Fruit fly (Drosophila melanogaster) whole organism, embryonic: ENCODE results near the gene Prx2.

Experiments used
- Adf1 ChIP-seq: fragments of 200-800 bp; sonication (Bioruptor generic); IDR thresholded peaks from 2 replicates; pipeline ENCODE4 v1.3.6; 2022; ENCODE audit warnings: missing biosample characterization, missing genetic modification characterization
- Asciz ChIP-seq: fragments of 200-800 bp; sonication (Bioruptor generic); optimal IDR thresholded peaks from 2 replicates; lab custom pipeline; 2017; ENCODE audit warnings: missing biosample characterization, mild to moderate bottlenecking, missing genetic modification characterization, missing genetic modification reagents
- Bgb ChIP-seq: fragments of 200-800 bp; sonication (Bioruptor generic); IDR thresholded peaks from 2 replicates; pipeline ENCODE4 v1.3.6; 2022; ENCODE audit warnings: missing biosample characterization, missing genetic modification characterization; ENCODE audit not compliant: partially characterized antibody
- Blimp-1 ChIP-seq: fragments of 200-800 bp; sonication (Bioruptor generic); optimal IDR thresholded peaks from 3 replicates; lab custom pipeline; 2018; ENCODE audit warnings: missing biosample characterization, missing genetic modification characterization, mild to moderate bottlenecking, moderate library complexity, missing genetic modification reagents
- CG10462 ChIP-seq: fragments of 200-800 bp; sonication (Bioruptor generic); optimal IDR thresholded peaks from 2 replicates; lab custom pipeline; 2016; ENCODE audit warnings: missing biosample characterization, missing genetic modification characterization
- CG10543 ChIP-seq: fragments of 200-800 bp; sonication (Bioruptor generic); optimal IDR thresholded peaks from 3 replicates; lab custom pipeline; 2017; ENCODE audit warnings: missing biosample characterization, mild to moderate bottlenecking, missing genetic modification characterization, moderate library complexity
- CG10979 ChIP-seq: fragments of 200-800 bp; sonication (Bioruptor generic); optimal IDR thresholded peaks from 2 replicates; lab custom pipeline; 2018; ENCODE audit warnings: missing biosample characterization, mild to moderate bottlenecking, missing genetic modification characterization, moderate library complexity
- CG11456 ChIP-seq: fragments of 200-800 bp; sonication (Bioruptor generic); IDR thresholded peaks from 3 replicates; pipeline ENCODE4 v1.3.6; 2022; ENCODE audit warnings: missing biosample characterization, missing genetic modification characterization
- CG12299 ChIP-seq: fragments of 200-800 bp; sonication (Bioruptor generic); optimal IDR thresholded peaks from 2 replicates; lab custom pipeline; 2018; ENCODE audit warnings: missing biosample characterization, mild to moderate bottlenecking, missing genetic modification characterization
- CG13287 ChIP-seq: fragments of 200-800 bp; sonication (Bioruptor generic); IDR thresholded peaks from 2 replicates; pipeline ENCODE4 v1.3.6; 2022; ENCODE audit warnings: missing biosample characterization, missing genetic modification characterization; ENCODE audit not compliant: partially characterized antibody
- CG14860 ChIP-seq: fragments of 200-800 bp; sonication (Bioruptor generic); IDR thresholded peaks from 3 replicates; pipeline ENCODE4 v1.3.6; 2022; ENCODE audit warnings: missing biosample characterization, missing genetic modification characterization; ENCODE audit not compliant: partially characterized antibody
- CG15073 ChIP-seq: fragments of 200-800 bp; sonication (Bioruptor generic); optimal IDR thresholded peaks from 2 replicates; lab custom pipeline; 2016; ENCODE audit warnings: missing biosample characterization, missing genetic modification characterization
- CG16815 ChIP-seq: fragments of 200-800 bp; sonication (Bioruptor generic); optimal IDR thresholded peaks from 3 replicates; lab custom pipeline; 2017; ENCODE audit warnings: missing biosample characterization, mild to moderate bottlenecking, missing genetic modification characterization
- CG2116 ChIP-seq: fragments of 200-800 bp; sonication (Bioruptor generic); optimal IDR thresholded peaks from 3 replicates; lab custom pipeline; 2018; ENCODE audit warnings: missing biosample characterization, mild to moderate bottlenecking, missing genetic modification characterization
- CG2120 ChIP-seq: fragments of 200-800 bp; sonication (Bioruptor generic); optimal IDR thresholded peaks from 3 replicates; lab custom pipeline; 2016; ENCODE audit warnings: missing biosample characterization, missing genetic modification characterization
- CG2129 ChIP-seq: fragments of 200-800 bp; sonication (Bioruptor generic); IDR thresholded peaks from 2 replicates; pipeline ENCODE4 v1.3.6; 2022; ENCODE audit warnings: missing biosample characterization, missing genetic modification characterization; ENCODE audit not compliant: partially characterized antibody
- CG34376 ChIP-seq: fragments of 200-800 bp; sonication (Bioruptor generic); optimal IDR thresholded peaks from 2 replicates; lab custom pipeline; 2018; ENCODE audit warnings: missing biosample characterization, mild to moderate bottlenecking, missing genetic modification characterization
- CG4854 ChIP-seq: fragments of 200-800 bp; sonication (Bioruptor generic); optimal IDR thresholded peaks from 2 replicates; lab custom pipeline; 2016; ENCODE audit warnings: missing biosample characterization, missing genetic modification characterization, inconsistent platforms
- CG5245 ChIP-seq: fragments of 200-800 bp; sonication (Bioruptor generic); optimal IDR thresholded peaks from 3 replicates; lab custom pipeline; 2016; ENCODE audit warnings: missing biosample characterization, missing genetic modification characterization
- CG7987 ChIP-seq: fragments of 200-800 bp; sonication (Bioruptor generic); optimal IDR thresholded peaks from 2 replicates; lab custom pipeline; 2018; ENCODE audit warnings: missing biosample characterization, mild to moderate bottlenecking, missing genetic modification characterization, moderate library complexity
- CG8281 ChIP-seq: fragments of 200-800 bp; sonication (Bioruptor generic); optimal IDR thresholded peaks from 2 replicates; lab custom pipeline; 2018; ENCODE audit warnings: missing biosample characterization, mild to moderate bottlenecking, missing genetic modification characterization, moderate library complexity
- Camta ChIP-seq: fragments of 200-800 bp; sonication (Bioruptor generic); optimal IDR thresholded peaks from 2 replicates; lab custom pipeline; 2016; ENCODE audit warnings: missing biosample characterization, missing genetic modification characterization
- Ets65A ChIP-seq: fragments of 200-800 bp; sonication (Bioruptor generic); peaks from one replicate; lab custom pipeline; 2016; ENCODE audit warnings: missing biosample characterization, missing genetic modification characterization
- Ets97D ChIP-seq: fragments of 200-800 bp; sonication (Bioruptor generic); optimal IDR thresholded peaks from 3 replicates; lab custom pipeline; 2016; ENCODE audit warnings: missing biosample characterization, missing genetic modification characterization
- Jarid2 ChIP-seq: fragments of 200-800 bp; sonication (Bioruptor generic); optimal IDR thresholded peaks from 3 replicates; lab custom pipeline; 2017; ENCODE audit warnings: mild to moderate bottlenecking, missing biosample characterization, missing genetic modification reagents, missing genetic modification characterization
- MBD-R2 ChIP-seq: fragments of 200-800 bp; sonication (Bioruptor generic); IDR thresholded peaks from 2 replicates; pipeline ENCODE4 v1.3.6; 2022; ENCODE audit warnings: missing biosample characterization, missing genetic modification characterization
- Neu2 ChIP-seq: fragments of 200-800 bp; sonication (Bioruptor generic); optimal IDR thresholded peaks from 3 replicates; lab custom pipeline; 2016; ENCODE audit warnings: missing biosample characterization, missing genetic modification characterization, borderline replicate concordance
- Nf-YC ChIP-seq: fragments of 200-800 bp; optimal IDR thresholded peaks from 3 replicates; lab custom pipeline; 2019; ENCODE audit warnings: missing biosample characterization, mild to moderate bottlenecking, missing genetic modification characterization, moderate library complexity
- PHDP ChIP-seq: fragments of 200-800 bp; sonication (Bioruptor generic); optimal IDR thresholded peaks from 3 replicates; lab custom pipeline; 2018; ENCODE audit warnings: missing biosample characterization, mild to moderate bottlenecking, missing genetic modification characterization, moderate library complexity
- Poxn ChIP-seq: fragments of 200-800 bp; sonication (Bioruptor generic); IDR thresholded peaks from 2 replicates; pipeline ENCODE4 v1.3.6; 2022; ENCODE audit warnings: missing biosample characterization, missing genetic modification characterization
- Sin3A ChIP-seq: fragments of >200 bp; optimal IDR thresholded peaks from 2 replicates; lab custom pipeline; 2018
- bowl ChIP-seq: fragments of 200-800 bp; sonication (Bioruptor generic); IDR thresholded peaks from 2 replicates; pipeline ENCODE4 v1.3.6; 2022; ENCODE audit warnings: missing biosample characterization, missing genetic modification characterization
- chif ChIP-seq, 2 experiments: fragments of 200-800 bp; sonication (Bioruptor generic); optimal IDR thresholded peaks; 3 replicates each; lab custom pipeline; 2016; ENCODE audit warnings: missing biosample characterization in 2 of 2, missing genetic modification characterization in 2 of 2
- crol ChIP-seq: fragments of 200-800 bp; sonication (Bioruptor generic); IDR thresholded peaks from 2 replicates; pipeline ENCODE4 v1.3.6; 2022; ENCODE audit warnings: missing biosample characterization, missing genetic modification characterization
- dati ChIP-seq: fragments of 200-800 bp; sonication (Bioruptor generic); IDR thresholded peaks from 2 replicates; pipeline ENCODE4 v1.3.6; 2022; ENCODE audit warnings: missing biosample characterization, missing genetic modification characterization
- dpn ChIP-seq, 2 experiments: fragments of 200-800 bp; sonication (Bioruptor generic); optimal IDR thresholded peaks; 3 replicates each; lab custom pipeline; 2016; ENCODE audit warnings: missing biosample characterization in 2 of 2, missing genetic modification characterization in 2 of 2
- fu2 ChIP-seq: fragments of 200-800 bp; sonication (Bioruptor generic); optimal IDR thresholded peaks from 2 replicates; lab custom pipeline; 2016; ENCODE audit warnings: missing biosample characterization, missing genetic modification characterization
- gsb ChIP-seq: fragments of 200-800 bp; sonication (Bioruptor generic); IDR thresholded peaks from 2 replicates; pipeline ENCODE4 v1.3.6; 2022; ENCODE audit warnings: missing biosample characterization, missing genetic modification characterization
- gt ChIP-seq: fragments of 200-800 bp; sonication (Bioruptor generic); IDR thresholded peaks from 2 replicates; pipeline ENCODE4 v1.3.6; 2022; ENCODE audit warnings: missing biosample characterization, missing genetic modification characterization
- h ChIP-seq: fragments of >200 bp; optimal IDR thresholded peaks from 2 replicates; lab custom pipeline; 2017
- nerfin-1 ChIP-seq: fragments of 200-800 bp; sonication (Bioruptor generic); optimal IDR thresholded peaks from 3 replicates; lab custom pipeline; 2019; ENCODE audit warnings: missing biosample characterization, mild to moderate bottlenecking, missing genetic modification characterization, moderate library complexity
- pfk ChIP-seq: fragments of 200-800 bp; sonication (Bioruptor generic); optimal IDR thresholded peaks from 2 replicates; lab custom pipeline; 2018; ENCODE audit warnings: missing biosample characterization, mild to moderate bottlenecking, missing genetic modification characterization, moderate library complexity
- pros ChIP-seq: fragments of 200-800 bp; sonication (Bioruptor generic); optimal IDR thresholded peaks from 3 replicates; lab custom pipeline; 2019; ENCODE audit warnings: missing biosample characterization, mild to moderate bottlenecking, missing genetic modification characterization, moderate library complexity
- sna ChIP-seq: fragments of 200-800 bp; sonication (Bioruptor generic); IDR thresholded peaks from 2 replicates; pipeline ENCODE4 v1.3.6; 2022; ENCODE audit warnings: missing biosample characterization, missing genetic modification characterization; ENCODE audit not compliant: partially characterized antibody
- tll ChIP-seq, 2 experiments: fragments of 200-800 bp in 1 of 2; fragments of >200 bp in 1 of 2; sonication (Bioruptor generic) in 1 of 2; optimal IDR thresholded peaks; 2 replicates each; lab custom pipeline; 2017 to 2019; ENCODE audit warnings: missing biosample characterization in 2 of 2, missing genetic modification characterization in 2 of 2, mild to moderate bottlenecking in 1 of 2, moderate library complexity in 1 of 2
- trem ChIP-seq: fragments of 200-800 bp; optimal IDR thresholded peaks from 3 replicates; lab custom pipeline; 2019; ENCODE audit warnings: missing biosample characterization, mild to moderate bottlenecking, missing genetic modification characterization, moderate library complexity
- unpg ChIP-seq: fragments of 200-800 bp; sonication (Bioruptor generic); optimal IDR thresholded peaks from 3 replicates; lab custom pipeline; 2018; ENCODE audit warnings: missing biosample characterization, mild to moderate bottlenecking, missing genetic modification characterization, moderate library complexity
- vvl ChIP-seq: fragments of 200-800 bp; sonication (Bioruptor generic); IDR thresholded peaks from 2 replicates; pipeline ENCODE4 v1.3.6; 2022; ENCODE audit warnings: missing biosample characterization, missing genetic modification characterization

Gene Prx2

DNA sequence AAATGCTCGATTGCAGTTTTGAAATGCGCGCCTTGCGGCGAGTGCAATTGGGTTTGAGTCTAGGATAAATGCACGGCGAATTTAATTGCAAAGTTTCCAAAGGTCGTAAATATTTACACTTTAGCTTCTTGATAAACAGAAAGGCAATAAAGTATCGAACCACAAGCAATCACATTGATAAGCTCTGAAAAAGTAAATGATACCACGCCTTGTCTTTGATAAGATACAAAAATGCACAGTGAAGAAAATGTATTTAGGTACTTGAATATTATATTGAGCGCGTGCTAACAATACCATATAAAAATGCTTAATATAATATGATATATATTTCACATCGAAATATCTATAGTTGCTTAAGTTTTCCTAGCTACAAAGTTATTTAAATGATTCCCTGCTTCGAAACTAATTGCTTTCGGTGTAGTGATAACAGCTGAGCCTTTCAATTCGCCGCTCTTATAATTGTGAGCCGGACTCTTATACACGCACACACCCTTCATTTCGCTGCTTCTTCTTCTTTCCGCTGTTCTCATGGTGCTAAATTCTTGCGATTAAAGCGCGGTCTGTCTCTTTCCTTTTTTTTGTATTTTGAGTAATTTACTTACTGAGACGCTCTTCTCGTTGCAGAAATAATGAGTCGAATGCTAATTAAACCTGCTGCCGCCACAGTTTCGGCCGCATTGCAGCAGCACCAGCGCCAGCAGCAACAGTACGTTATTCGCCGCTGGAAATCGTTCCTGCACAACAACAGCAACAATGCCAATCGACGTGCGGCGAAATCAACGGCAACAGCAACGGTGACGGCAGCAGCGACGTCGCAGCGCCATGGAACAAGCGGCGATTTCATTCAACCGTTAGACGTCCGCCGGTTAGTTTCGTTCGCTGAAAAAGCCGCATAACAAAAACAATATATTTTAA, 43.9 kb downstream of the Prx2 start (continued):
- TF ChIP-seq CG16815 (GFP tag; lab: Kevin White, UChicago), result peak; percentile 64
- TF ChIP-seq dpn (GFP tag; optimal IDR thresholded peaks at IDR 0.05; lab: Kevin White, UChicago), result peak; percentile 53 to 82
- TF ChIP-seq Neu2 (GFP tag; lab: Kevin White, UChicago), result no peak
- TF ChIP-seq Bgb (GFP tag; lab: Robert Waterston, UW), result no peak
- TF ChIP-seq Asciz (GFP tag; lab: Kevin White, UChicago), result peak; percentile 86
- TF ChIP-seq crol, result no peak
- peak; percentile 82 for TF ChIP-seq CG11456 (GFP tag; lab: Robert Waterston, UW)
- TF ChIP-seq CG2120 (GFP tag; lab: Kevin White, UChicago), result peak; percentile 81
- peak; percentile 92 for TF ChIP-seq Adf1
- peak; percentile 34 for TF ChIP-seq nerfin-1 (tag; lab: Kevin White, UChicago)
- TF ChIP-seq unpg (GFP tag; lab: Kevin White, UChicago), result peak; percentile 88
- peak; percentile 79 for TF ChIP-seq Ets65A (GFP tag; lab: Kevin White, UChicago)
- TF ChIP-seq CG7987 (GFP tag; lab: Kevin White, UChicago), result peak; percentile 33
- peak; percentile 18 for TF ChIP-seq CG8281 (tag; lab: Kevin White, UChicago)
- TF ChIP-seq Nf-YC (tag; lab: Kevin White, UChicago), result peak; percentile 73
- peak; percentile 57 for TF ChIP-seq CG10462 (GFP tag; lab: Kevin White, UChicago)
- TF ChIP-seq CG5245 (GFP tag; lab: Kevin White, UChicago), result peak; percentile 74
- peak; percentile 60; the same call in 1 of the 2 replicates for TF ChIP-seq bowl (GFP tag; lab: Robert Waterston, UW)
- TF ChIP-seq chif (GFP tag; optimal IDR thresholded peaks at IDR 0.05; lab: Kevin White, UChicago), result peak; percentile 18 to 36
- TF ChIP-seq CG12299 (tag; lab: Kevin White, UChicago), result peak; percentile 74
- peak; percentile 92 for TF ChIP-seq vvl (GFP tag; lab: Robert Waterston, UW)
- TF ChIP-seq tll (GFP tag; optimal IDR thresholded peaks at IDR 0.05; lab: Kevin White, UChicago), result no peak
- no peak for TF ChIP-seq h (lab: Kevin White, UChicago)
- TF ChIP-seq Poxn, result no peak
- TF ChIP-seq sna (GFP tag; lab: Robert Waterston, UW), result no peak
- TF ChIP-seq Jarid2 (GFP tag; lab: Kevin White, UChicago), result peak; percentile 58
- TF ChIP-seq CG2116 (GFP tag; lab: Kevin White, UChicago), result peak; percentile 44
- TF ChIP-seq CG10979 (tag; lab: Kevin White, UChicago), result peak; percentile 81
- peak; percentile 41 for TF ChIP-seq CG4854 (GFP tag; lab: Kevin White, UChicago)
- TF ChIP-seq CG15073 (GFP tag; lab: Kevin White, UChicago), result peak; percentile 39
- peak; percentile 85 for TF ChIP-seq CG34376 (GFP tag; lab: Kevin White, UChicago)
- TF ChIP-seq gsb, result peak; percentile 72
- TF ChIP-seq CG10543, result peak; percentile 60
- no peak for TF ChIP-seq Sin3A (lab: Kevin White, UChicago)
- no peak for TF ChIP-seq CG2129
- TF ChIP-seq CG13287 (GFP tag; lab: Robert Waterston, UW), result no peak
- TF ChIP-seq PHDP (tag; lab: Kevin White, UChicago), result peak; percentile 90
- TF ChIP-seq trem (tag; lab: Kevin White, UChicago), result peak; percentile 66
- 0 out of 2 replicates have a peak, but pooled peaks have one; percentile 2 for TF ChIP-seq dati (GFP tag; lab: Robert Waterston, UW)
- TF ChIP-seq Camta (GFP tag; lab: Kevin White, UChicago), result peak; percentile 58
- TF ChIP-seq pfk (GFP tag; lab: Kevin White, UChicago), result no peak
- no peak for TF ChIP-seq Ets97D (GFP tag; lab: Kevin White, UChicago)
- TF ChIP-seq fu2 (GFP tag; lab: Kevin White, UChicago), result no peak
- TF ChIP-seq MBD-R2, result peak; percentile 70; the same call in 1 of the 2 replicates
- peak; percentile 86 for TF ChIP-seq Blimp-1 (GFP tag; lab: Kevin White, UChicago)
- TF ChIP-seq gt (GFP tag; lab: Robert Waterston, UW), result no peak
- TF ChIP-seq pros, result peak; percentile 62
- no peak for TF ChIP-seq CG14860
